5 worm cellular contexts compared by ENCODE assay signal in genomic region chrX:13201401-13201800, ce11.
TF ChIP-seq lines count a peak whose summit lies in the region.

Gene unc-9, plus strand, starts transcription at chrX:13201770.

TF ChIP-seq in whole organism, L1 larva, 84 proteins besides CTCF, POLR2A, EP300 and RAD21:
- TF ChIP-seq dpl-1 (GFP tag; optimal IDR thresholded peaks at IDR 0.05; lab: Kevin White, UChicago) (no peak), ztf-11 (tag; optimal IDR thresholded peaks at IDR 0.05; lab: Kevin White, UChicago) (no peak), tbx-2 (tag; optimal IDR thresholded peaks at IDR 0.05; lab: Kevin White, UChicago) (no peak), fkh-10 (GFP tag; optimal IDR thresholded peaks at IDR 0.05; lab: Kevin White, UChicago) (peak; percentile 70), lin-14 (GFP tag; optimal IDR thresholded peaks at IDR 0.05; lab: Kevin White, UChicago) (peak; percentile 54), mep-1 (tag; optimal IDR thresholded peaks at IDR 0.05; lab: Kevin White, UChicago) (no peak), ceh-90 (tag; optimal IDR thresholded peaks at IDR 0.05; lab: Kevin White, UChicago) (no peak), ztf-4 (tag; optimal IDR thresholded peaks at IDR 0.05; lab: Kevin White, UChicago) (no peak)

TF ChIP-seq in whole organism, L3 larva, 47 proteins besides CTCF, POLR2A, EP300 and RAD21:
- TF ChIP-seq unc-62 (GFP tag; optimal IDR thresholded peaks at IDR 0.05; lab: Kevin White, UChicago), result no peak
- peak; percentile 67 for TF ChIP-seq fkh-10 (GFP tag; optimal IDR thresholded peaks at IDR 0.05; lab: Kevin White, UChicago)

TF ChIP-seq in whole organism, L4 larva, 104 proteins besides CTCF, POLR2A, EP300 and RAD21:
- TF ChIP-seq cey-2 (tag; optimal IDR thresholded peaks at IDR 0.05; lab: Kevin White, UChicago; ENCODE audit: borderline replicate concordance, insufficient read depth) (no peak), zip-2 (tag; optimal IDR thresholded peaks at IDR 0.05; lab: Kevin White, UChicago) (no peak), fkh-10 (GFP tag; optimal IDR thresholded peaks at IDR 0.05; lab: Kevin White, UChicago) (peak; percentile 65), F26F4.8 (GFP tag; conservative IDR thresholded peaks at IDR 0.05; lab: Robert Waterston, UW) (no peak), dpl-1 (GFP tag; optimal IDR thresholded peaks at IDR 0.05; lab: Kevin White, UChicago) (no peak), fos-1 (tag; optimal IDR thresholded peaks at IDR 0.05; lab: Kevin White, UChicago) (no peak)
TF ChIP-seq in whole organism, L4 larva: peak in this region for 1.

TF ChIP-seq in whole organism, late embryonic, 69 proteins besides CTCF, POLR2A, EP300 and RAD21:
- no peak for TF ChIP-seq C08G9.2 (tag; optimal IDR thresholded peaks at IDR 0.05; lab: Kevin White, UChicago)
- TF ChIP-seq unc-42 (tag; optimal IDR thresholded peaks at IDR 0.05; lab: Kevin White, UChicago), result peak; percentile 74
TF ChIP-seq in whole organism, late embryonic: peak in this region for 1.

TF ChIP-seq in whole organism, mixed stage, embryonic, 35 proteins besides CTCF, POLR2A, EP300 and RAD21:
- no peak for TF ChIP-seq snpc-4 (tag; optimal IDR thresholded peaks at IDR 0.05; lab: Kevin White, UChicago)
- TF ChIP-seq mab-5 (tag; optimal IDR thresholded peaks at IDR 0.05; lab: Kevin White, UChicago), result no peak
- TF ChIP-seq nhr-28 (tag; optimal IDR thresholded peaks at IDR 0.05; lab: Kevin White, UChicago), result no peak
- TF ChIP-seq cnd-1 (tag; optimal IDR thresholded peaks at IDR 0.05; lab: Kevin White, UChicago), result no peak
- TF ChIP-seq sptf-1 (tag; optimal IDR thresholded peaks at IDR 0.05; lab: Kevin White, UChicago), result no peak
- peak; percentile 58 for TF ChIP-seq ces-1 (GFP tag; optimal IDR thresholded peaks at IDR 0.05; lab: Kevin White, UChicago)

Comparison
In these comparisons a context has a peak if more than half of its experiments do, and no peak if none do; other contexts are left out.
1. Of the 29 proteins assayed by ChIP-seq in both whole organism, L4 larva and whole organism, L1 larva: peak only in whole organism, L4 larva: none; only in whole organism, L1 larva: none; in both: fkh-10; in neither: 28.